Fruit fly (Drosophila melanogaster) whole organism, embryonic: ENCODE measurements around the gene CG31089.

Experiments used
- ATbp ChIP-seq: fragments of 200-800 bp; sonication (Bioruptor generic); optimal IDR thresholded peaks from 2 replicates; lab custom pipeline; 2017; ENCODE audit warnings: missing biosample characterization, mild to moderate bottlenecking, missing genetic modification characterization, missing genetic modification reagents
- Aef1 ChIP-seq: fragments of 200-800 bp; sonication (Bioruptor generic); IDR thresholded peaks from 3 replicates; pipeline ENCODE4 v1.3.6; 2022; ENCODE audit warnings: missing biosample characterization, missing genetic modification characterization
- BEAF-32 ChIP-seq: fragments of 200-800 bp; sonication (Bioruptor generic); optimal IDR thresholded peaks from 3 replicates; lab custom pipeline; 2017; ENCODE audit warnings: missing biosample characterization, missing genetic modification characterization, mild to moderate bottlenecking, moderate library complexity, missing genetic modification reagents
- Bteb2 ChIP-seq: fragments of 200-800 bp; sonication (Bioruptor generic); optimal IDR thresholded peaks from 2 replicates; lab custom pipeline; 2016; ENCODE audit warnings: missing biosample characterization, missing genetic modification characterization
- C15 ChIP-seq: fragments of 200-800 bp; sonication (Bioruptor generic); IDR thresholded peaks from 3 replicates; pipeline ENCODE4 v1.3.6; 2022; ENCODE audit warnings: missing biosample characterization, missing genetic modification characterization
- CG1024 ChIP-seq: fragments of 200-800 bp; sonication (Bioruptor generic); IDR thresholded peaks from 2 replicates; pipeline ENCODE4 v1.3.6; 2022; ENCODE audit warnings: missing biosample characterization, missing genetic modification characterization
- CG10654 ChIP-seq: fragments of 200-800 bp; sonication (Bioruptor generic); optimal IDR thresholded peaks from 2 replicates; lab custom pipeline; 2016; ENCODE audit warnings: missing biosample characterization, missing genetic modification characterization
- CG11247 ChIP-seq: fragments of 200-800 bp; sonication (Bioruptor generic); IDR thresholded peaks from 2 replicates; pipeline ENCODE4 v1.3.6; 2022; ENCODE audit warnings: missing biosample characterization, missing genetic modification characterization
- CG12219 ChIP-seq: fragments of 200-800 bp; sonication (Bioruptor generic); optimal IDR thresholded peaks from 3 replicates; lab custom pipeline; 2018; ENCODE audit warnings: missing biosample characterization, mild to moderate bottlenecking, missing genetic modification characterization
- CG13775 ChIP-seq: fragments of 200-800 bp; sonication (Bioruptor generic); optimal IDR thresholded peaks from 3 replicates; lab custom pipeline; 2017; ENCODE audit warnings: missing biosample characterization, mild to moderate bottlenecking, missing genetic modification characterization
- CG14441 ChIP-seq: fragments of 200-800 bp; sonication (Bioruptor generic); IDR thresholded peaks from 2 replicates; pipeline ENCODE4 v1.3.6; 2022; ENCODE audit warnings: missing biosample characterization, missing genetic modification characterization
- CG14667 ChIP-seq: fragments of 200-800 bp; sonication (Bioruptor generic); IDR thresholded peaks from 2 replicates; pipeline ENCODE4 v1.3.6; 2022; ENCODE audit warnings: missing biosample characterization, missing genetic modification characterization
- CG15601 ChIP-seq: fragments of 200-800 bp; sonication (Bioruptor generic); optimal IDR thresholded peaks from 3 replicates; lab custom pipeline; 2019; ENCODE audit warnings: missing biosample characterization, mild to moderate bottlenecking, missing genetic modification characterization, moderate library complexity
- CG17912 ChIP-seq: fragments of 200-800 bp; sonication (Bioruptor generic); optimal IDR thresholded peaks from 2 replicates; lab custom pipeline; 2018; ENCODE audit warnings: missing biosample characterization, mild to moderate bottlenecking, missing genetic modification characterization
- CG18011 ChIP-seq: fragments of 200-800 bp; sonication (Bioruptor generic); optimal IDR thresholded peaks from 2 replicates; lab custom pipeline; 2017; ENCODE audit warnings: missing biosample characterization, missing genetic modification characterization, mild to moderate bottlenecking, moderate library complexity, missing genotype
- CG32772 ChIP-seq: fragments of 200-800 bp; sonication (Bioruptor generic); IDR thresholded peaks from 2 replicates; pipeline ENCODE4 v1.3.6; 2022; ENCODE audit warnings: missing biosample characterization, missing genetic modification characterization
- CG33213 ChIP-seq: fragments of 200-800 bp; sonication (Bioruptor generic); optimal IDR thresholded peaks from 3 replicates; lab custom pipeline; 2016; ENCODE audit warnings: missing biosample characterization, missing genetic modification characterization
- CG34422 ChIP-seq: fragments of 200-800 bp; sonication (Bioruptor generic); IDR thresholded peaks from 3 replicates; pipeline ENCODE4 v1.3.6; 2022; ENCODE audit warnings: missing biosample characterization, missing genetic modification characterization
- CG5180 ChIP-seq: fragments of 200-800 bp; sonication (Bioruptor generic); optimal IDR thresholded peaks from 3 replicates; lab custom pipeline; 2017; ENCODE audit warnings: missing biosample characterization, missing genetic modification characterization, mild to moderate bottlenecking, moderate library complexity, missing genetic modification reagents
- CG7745 ChIP-seq: fragments of 200-800 bp; sonication (Bioruptor generic); optimal IDR thresholded peaks from 2 replicates; lab custom pipeline; 2018; ENCODE audit warnings: missing biosample characterization, mild to moderate bottlenecking, missing genetic modification characterization, moderate library complexity
- CG9215 ChIP-seq: fragments of 200-800 bp; sonication (Bioruptor generic); IDR thresholded peaks from 2 replicates; pipeline ENCODE4 v1.3.6; 2022; ENCODE audit warnings: missing biosample characterization, missing genetic modification characterization
- CkIIα-i1 ChIP-seq: fragments of 200-800 bp; sonication (Bioruptor generic); IDR thresholded peaks from 2 replicates; pipeline ENCODE4 v1.3.6; 2022; ENCODE audit warnings: missing biosample characterization, missing genetic modification characterization
- Dbx ChIP-seq: fragments of 200-800 bp; sonication (Bioruptor generic); IDR thresholded peaks from 3 replicates; pipeline ENCODE4 v1.3.6; 2022; ENCODE audit warnings: missing biosample characterization, missing genetic modification characterization
- Dp ChIP-seq: fragments of 200-800 bp; sonication (Bioruptor generic); optimal IDR thresholded peaks from 2 replicates; lab custom pipeline; 2018; ENCODE audit warnings: missing biosample characterization, mild to moderate bottlenecking, missing genetic modification characterization, moderate library complexity
- Fer2 ChIP-seq: fragments of 200-800 bp; sonication (Bioruptor generic); optimal IDR thresholded peaks from 2 replicates; lab custom pipeline; 2018; ENCODE audit warnings: missing biosample characterization, mild to moderate bottlenecking, missing genetic modification characterization, moderate library complexity
- GATAe ChIP-seq: fragments of 200-800 bp; sonication (Bioruptor generic); conservative IDR thresholded peaks from 2 replicates; pipeline ENCODE4 v1.3.6; 2022; ENCODE audit warnings: missing biosample characterization, missing genetic modification characterization
- Gsc ChIP-seq: fragments of 200-800 bp; sonication (Bioruptor generic); IDR thresholded peaks from 2 replicates; pipeline ENCODE4 v1.3.6; 2022; ENCODE audit warnings: missing biosample characterization, missing genetic modification characterization
- Max ChIP-seq: fragments of 200-800 bp; sonication (Bioruptor generic); optimal IDR thresholded peaks from 2 replicates; lab custom pipeline; 2016; ENCODE audit warnings: missing biosample characterization, mild to moderate bottlenecking, missing genetic modification characterization
- Mes4 ChIP-seq: fragments of 200-800 bp; sonication (Bioruptor generic); optimal IDR thresholded peaks from 2 replicates; lab custom pipeline; 2016; ENCODE audit warnings: missing biosample characterization, missing genetic modification characterization
- NC2α ChIP-seq: fragments of 200-800 bp; sonication (Bioruptor generic); optimal IDR thresholded peaks from 2 replicates; lab custom pipeline; 2016; ENCODE audit warnings: missing biosample characterization, missing genetic modification characterization
- NfI ChIP-seq: fragments of 200-800 bp; sonication (Bioruptor generic); optimal IDR thresholded peaks from 3 replicates; lab custom pipeline; 2018; ENCODE audit warnings: missing biosample characterization, mild to moderate bottlenecking, missing genetic modification characterization, moderate library complexity
- Opbp ChIP-seq: fragments of 200-800 bp; sonication (Bioruptor generic); IDR thresholded peaks from 3 replicates; pipeline ENCODE4 v1.3.6; 2022; ENCODE audit warnings: missing biosample characterization, missing genetic modification characterization; ENCODE audit not compliant: partially characterized antibody
- TFAM ChIP-seq: fragments of 200-800 bp; sonication (Bioruptor generic); optimal IDR thresholded peaks from 2 replicates; lab custom pipeline; 2017; ENCODE audit warnings: missing biosample characterization, missing genetic modification characterization, inconsistent platforms
- amos ChIP-seq: fragments of 200-800 bp; sonication (Bioruptor generic); IDR thresholded peaks from 2 replicates; pipeline ENCODE4 v1.3.6; 2022; ENCODE audit warnings: missing biosample characterization, missing genetic modification characterization; ENCODE audit not compliant: partially characterized antibody
- btn ChIP-seq: fragments of 200-800 bp; sonication (Bioruptor generic); optimal IDR thresholded peaks from 2 replicates; lab custom pipeline; 2016; ENCODE audit warnings: missing biosample characterization, missing genetic modification characterization
- cwo ChIP-seq: fragments of 200-800 bp; sonication (Bioruptor generic); optimal IDR thresholded peaks from 3 replicates; lab custom pipeline; 2017; ENCODE audit warnings: missing biosample characterization, missing genetic modification characterization, mild to moderate bottlenecking, moderate library complexity, missing genetic modification reagents
- dm ChIP-seq: fragments of 200-800 bp; sonication (Bioruptor generic); optimal IDR thresholded peaks from 3 replicates; lab custom pipeline; 2016; ENCODE audit warnings: missing biosample characterization, missing genetic modification characterization
- hb ChIP-seq: fragments of 200-800 bp; sonication (Bioruptor generic); IDR thresholded peaks from 3 replicates; pipeline ENCODE4 v1.3.6; 2022; ENCODE audit warnings: missing biosample characterization, missing genetic modification characterization; ENCODE audit not compliant: partially characterized antibody
- kah ChIP-seq: fragments of 200-800 bp; sonication (Bioruptor generic); optimal IDR thresholded peaks from 2 replicates; lab custom pipeline; 2018; ENCODE audit warnings: missing biosample characterization, mild to moderate bottlenecking, missing genetic modification characterization
- oc ChIP-seq: fragments of 200-800 bp; sonication (Bioruptor generic); optimal IDR thresholded peaks from 2 replicates; lab custom pipeline; 2018; ENCODE audit warnings: missing biosample characterization, mild to moderate bottlenecking, missing genetic modification characterization, moderate library complexity
- onecut ChIP-seq: fragments of 200-800 bp; sonication (Bioruptor generic); IDR thresholded peaks from 2 replicates; pipeline ENCODE4 v1.3.6; 2022; ENCODE audit warnings: missing biosample characterization, missing genetic modification characterization
- org-1 ChIP-seq: fragments of 200-800 bp; sonication (Bioruptor generic); optimal IDR thresholded peaks from 2 replicates; lab custom pipeline; 2017; ENCODE audit warnings: missing biosample characterization, missing genetic modification characterization
- pros ChIP-seq: fragments of 200-800 bp; sonication (Bioruptor generic); optimal IDR thresholded peaks from 3 replicates; lab custom pipeline; 2019; ENCODE audit warnings: missing biosample characterization, mild to moderate bottlenecking, missing genetic modification characterization, moderate library complexity
- schlank ChIP-seq: fragments of 200-800 bp; sonication (Bioruptor generic); optimal IDR thresholded peaks from 2 replicates; lab custom pipeline; 2018; ENCODE audit warnings: missing biosample characterization, mild to moderate bottlenecking, missing genetic modification characterization
- sd ChIP-seq: fragments of 200-800 bp; sonication (Bioruptor generic); optimal IDR thresholded peaks from 3 replicates; lab custom pipeline; 2018; ENCODE audit warnings: missing biosample characterization, mild to moderate bottlenecking, missing genetic modification characterization, moderate library complexity
- so ChIP-seq: fragments of 200-800 bp; sonication (Bioruptor generic); IDR thresholded peaks from 3 replicates; pipeline ENCODE4 v1.3.6; 2022; ENCODE audit warnings: missing biosample characterization, missing genetic modification characterization
- sug ChIP-seq: fragments of 200-800 bp; optimal IDR thresholded peaks from 2 replicates; lab custom pipeline; 2019; ENCODE audit warnings: missing biosample characterization, mild to moderate bottlenecking, missing genetic modification characterization, moderate library complexity
- tna ChIP-seq: fragments of 200-800 bp; sonication (Bioruptor generic); IDR thresholded peaks from 2 replicates; pipeline ENCODE4 v1.3.6; 2022; ENCODE audit warnings: missing biosample characterization, missing genetic modification characterization; ENCODE audit not compliant: partially characterized antibody
- trem ChIP-seq: fragments of 200-800 bp; optimal IDR thresholded peaks from 3 replicates; lab custom pipeline; 2019; ENCODE audit warnings: missing biosample characterization, mild to moderate bottlenecking, missing genetic modification characterization, moderate library complexity
- unc-4 ChIP-seq: fragments of 200-800 bp; sonication (Bioruptor generic); IDR thresholded peaks from 2 replicates; pipeline ENCODE4 v1.3.6; 2022; ENCODE audit warnings: missing biosample characterization, missing genetic modification characterization; ENCODE audit not compliant: partially characterized antibody

Gene CG31089

DNA sequence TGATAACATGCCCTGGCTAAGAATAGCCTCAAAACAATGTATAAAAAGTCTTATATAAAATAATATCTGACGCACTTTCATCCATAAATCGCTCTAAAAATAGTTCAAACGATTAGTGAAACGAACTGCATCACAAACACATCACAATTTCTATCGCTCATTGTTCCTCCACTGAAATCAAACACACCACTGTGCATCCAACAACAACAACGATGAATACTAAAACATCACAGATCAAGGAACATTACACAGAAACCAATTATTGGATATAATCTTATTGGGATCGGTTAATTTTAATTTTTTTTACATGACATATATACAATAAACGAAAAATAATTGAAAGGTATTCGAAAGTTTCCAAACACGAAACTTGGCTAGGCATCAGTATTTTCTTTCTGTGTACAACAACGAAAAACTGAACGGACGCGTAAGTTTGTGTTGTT lies 23.1 kb upstream of the CG31089 start (continued):
- peak; percentile 80 for TF ChIP-seq CG14441
- no peak for TF ChIP-seq CkIIα-i1 (GFP tag; lab: Robert Waterston, UW)
- peak; percentile 38 for TF ChIP-seq Mes4 (GFP tag; lab: Kevin White, UChicago)
- TF ChIP-seq btn = peak; percentile 50
- peak; percentile 67 for TF ChIP-seq CG15601 (tag; lab: Kevin White, UChicago)
- TF ChIP-seq CG13775 (GFP tag; lab: Kevin White, UChicago) = peak; percentile 66
- no peak for TF ChIP-seq unc-4 (GFP tag; lab: Robert Waterston, UW)
- peak; percentile 43 for TF ChIP-seq Bteb2 (GFP tag; lab: Kevin White, UChicago)
- no peak for TF ChIP-seq BEAF-32
- no peak for TF ChIP-seq Gsc (GFP tag; lab: Robert Waterston, UW)
- TF ChIP-seq ATbp (GFP tag; lab: Kevin White, UChicago) = peak; percentile 63
- TF ChIP-seq CG33213 (GFP tag; lab: Kevin White, UChicago) = peak; percentile 40
- no peak for TF ChIP-seq amos (GFP tag; lab: Robert Waterston, UW)
- peak; percentile 79 for TF ChIP-seq CG12219
- TF ChIP-seq Dbx = no peak
- peak; percentile 32 for TF ChIP-seq org-1
- no peak for TF ChIP-seq tna (GFP tag; lab: Robert Waterston, UW)
- TF ChIP-seq Dp = no peak
- TF ChIP-seq sd (tag; lab: Kevin White, UChicago) = peak; percentile 41
- peak; percentile 63 for TF ChIP-seq trem (tag; lab: Kevin White, UChicago)
- TF ChIP-seq onecut (GFP tag; lab: Robert Waterston, UW) = peak; percentile 63
- TF ChIP-seq sug (tag; lab: Kevin White, UChicago) = peak; percentile 39
- TF ChIP-seq CG14667 (GFP tag; lab: Robert Waterston, UW) = no peak; the same call in 1 of the 2 replicates
- no peak; the same call in 2 of the 3 replicates for TF ChIP-seq CG34422 (GFP tag; lab: Robert Waterston, UW)
- TF ChIP-seq pros (GFP tag; lab: Kevin White, UChicago) = no peak
- peak; percentile 77 for TF ChIP-seq NfI
- no peak for TF ChIP-seq schlank (tag; lab: Kevin White, UChicago)
- TF ChIP-seq so (GFP tag; lab: Robert Waterston, UW) = no peak; the same call in 1 of the 3 replicates
- TF ChIP-seq CG32772 = peak; percentile 84
- TF ChIP-seq C15 (GFP tag; lab: Robert Waterston, UW) = 0 out of 3 replicates have a peak, but pooled peaks have one; percentile 30
- no peak for TF ChIP-seq Opbp (GFP tag; lab: Robert Waterston, UW)
- TF ChIP-seq GATAe (GFP tag; lab: Robert Waterston, UW) = no peak; the same call in 1 of the 2 replicates
- TF ChIP-seq NC2α (GFP tag; lab: Kevin White, UChicago) = peak; percentile 68
- TF ChIP-seq CG7745 (tag; lab: Kevin White, UChicago) = no peak
- TF ChIP-seq CG9215 (GFP tag; lab: Robert Waterston, UW) = no peak; the same call in 1 of the 2 replicates
- peak; percentile 22 for TF ChIP-seq CG18011 (GFP tag; lab: Kevin White, UChicago)
- peak; percentile 47 for TF ChIP-seq cwo
- peak; percentile 72; the same call in 1 of the 2 replicates for TF ChIP-seq CG11247 (GFP tag; lab: Robert Waterston, UW)
- TF ChIP-seq CG1024 (GFP tag; lab: Robert Waterston, UW) = peak; percentile 66
- peak; percentile 36 for TF ChIP-seq kah (GFP tag; lab: Kevin White, UChicago)
- peak; percentile 65 for TF ChIP-seq CG10654 (GFP tag; lab: Kevin White, UChicago)
- peak; percentile 78 for TF ChIP-seq oc (tag; lab: Kevin White, UChicago)
- TF ChIP-seq TFAM (GFP tag; lab: Kevin White, UChicago) = peak; percentile 15
- TF ChIP-seq Aef1 = no peak; the same call in 1 of the 3 replicates
- peak; percentile 53 for TF ChIP-seq Fer2 (tag; lab: Kevin White, UChicago)
- TF ChIP-seq dm (GFP tag; lab: Kevin White, UChicago) = peak; percentile 40
- no peak for TF ChIP-seq hb (GFP tag; lab: Robert Waterston, UW)
- TF ChIP-seq CG5180 (GFP tag; lab: Kevin White, UChicago) = peak; percentile 50
- TF ChIP-seq CG17912 (GFP tag; lab: Kevin White, UChicago) = no peak
- TF ChIP-seq Max = peak; percentile 69
